Worm (Caenorhabditis elegans) whole organism, L1 larva: ENCODE data around the gene clec-26.

ENCODE experiments used
- ceh-88 ChIP-seq: fragments of 200-800 bp; sonication (Bioruptor generic); IDR thresholded peaks from 2 replicates; pipeline ENCODE4 v1.3.6; 2022; ENCODE audit warnings: missing genetic modification characterization, missing compliant biosample characterization
- fos-1 ChIP-seq: fragments of 150-350 bp; optimal IDR thresholded peaks from 2 replicates; lab custom pipeline; 2014; ENCODE audit warnings: missing biosample characterization, missing genetic modification characterization
- lin-13 ChIP-seq: fragments of 150-350 bp; optimal IDR thresholded peaks from 2 replicates; lab custom pipeline; 2014; ENCODE audit warnings: missing biosample characterization, missing genetic modification reagents, missing genetic modification characterization
- nhr-11 ChIP-seq: fragments of 150-350 bp; optimal IDR thresholded peaks from 2 replicates; lab custom pipeline; 2014; ENCODE audit warnings: missing biosample characterization, missing genetic modification characterization
- nhr-47 ChIP-seq: sonication (generic microtip); optimal IDR thresholded peaks from 2 replicates; lab custom pipeline; 2016; ENCODE audit warnings: mild to moderate bottlenecking, missing genetic modification characterization, moderate library complexity, missing compliant biosample characterization
- nhr-76 ChIP-seq: sonication (generic microtip); optimal IDR thresholded peaks from 2 replicates; lab custom pipeline; 2017; ENCODE audit warnings: missing biosample characterization, missing genetic modification characterization
- tlp-1 ChIP-seq: fragments of 150-350 bp; optimal IDR thresholded peaks from 2 replicates; lab custom pipeline; 2014; ENCODE audit warnings: missing biosample characterization, missing genetic modification characterization
- unc-130 ChIP-seq: fragments of 150-350 bp; optimal IDR thresholded peaks from 2 replicates; lab custom pipeline; 2017; ENCODE audit warnings: missing biosample characterization, missing genetic modification characterization, inconsistent platforms
- zag-1 ChIP-seq: fragments of 150-350 bp; optimal IDR thresholded peaks from 2 replicates; lab custom pipeline; 2014; ENCODE audit warnings: missing biosample characterization, missing genetic modification characterization

DNA sequence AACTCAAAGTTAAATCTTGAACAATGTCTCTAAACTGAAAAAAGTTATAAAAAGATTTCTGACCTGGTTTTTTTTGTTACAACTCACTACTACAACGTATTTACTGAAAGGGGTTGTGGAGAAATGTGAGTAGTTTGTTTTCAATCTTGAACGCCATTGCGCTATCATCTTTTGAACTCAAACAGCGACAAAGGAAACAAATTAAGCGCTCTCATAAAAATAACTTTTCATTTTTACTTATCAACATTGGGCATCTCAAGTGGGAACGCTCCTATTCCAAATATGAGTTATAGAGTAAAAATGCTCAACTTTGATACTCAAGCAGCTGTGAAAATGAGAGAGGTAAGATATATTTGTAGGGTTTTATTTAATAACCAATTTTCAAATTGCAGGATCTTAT is 45.0 kb downstream of the clec-26 start, which contains the start of gene F09C6.15:
- TF ChIP-seq ceh-88 (no peak), nhr-11 (tag; lab: Kevin White, UChicago) (no peak), nhr-47 (tag; lab: Kevin White, UChicago) (no peak), nhr-76 (tag; lab: Kevin White, UChicago) (no peak), fos-1 (no peak), zag-1 (tag; lab: Kevin White, UChicago) (no peak), lin-13 (GFP tag; lab: Kevin White, UChicago) (no peak), unc-130 (tag; lab: Kevin White, UChicago) (no peak), tlp-1 (tag; lab: Kevin White, UChicago) (no peak)
